Worm (Caenorhabditis elegans) whole organism, L3 larva: Measurements from ENCODE around the gene zmp-1.

Experiments used
- R02D3.7 ChIP-seq: fragments of 150-350 bp; optimal IDR thresholded peaks from 2 replicates; lab custom pipeline; 2014; ENCODE audit warnings: missing biosample characterization, missing genetic modification characterization
- ZK546.5 ChIP-seq: sonication (generic microtip); optimal IDR thresholded peaks from 2 replicates; lab custom pipeline; 2017; ENCODE audit warnings: missing biosample characterization, missing genetic modification characterization
- aly-2 ChIP-seq: fragments of 150-350 bp; optimal IDR thresholded peaks from 2 replicates; lab custom pipeline; 2014; ENCODE audit warnings: missing biosample characterization, missing genetic modification characterization
- ama-1 ChIP-seq: fragments of 150-350 bp; optimal IDR thresholded peaks from 2 replicates; lab custom pipeline; 2018
- ceh-16 ChIP-seq: sonication (generic microtip); optimal IDR thresholded peaks from 2 replicates; lab custom pipeline; 2017; ENCODE audit warnings: missing biosample characterization, missing genetic modification characterization
- ceh-28 ChIP-seq: fragments of 150-350 bp; optimal IDR thresholded peaks from 2 replicates; lab custom pipeline; 2014; ENCODE audit warnings: missing biosample characterization, missing genetic modification reagents, missing genetic modification characterization
- ceh-82 ChIP-seq: fragments of 150-350 bp; optimal IDR thresholded peaks from 2 replicates; lab custom pipeline; 2014; ENCODE audit warnings: missing biosample characterization, missing genetic modification characterization
- ceh-9 ChIP-seq: sonication (generic microtip); optimal IDR thresholded peaks from 2 replicates; lab custom pipeline; 2018; ENCODE audit warnings: missing biosample characterization, missing genetic modification characterization
- daf-12 ChIP-seq: fragments of 150-350 bp; optimal IDR thresholded peaks from 2 replicates; lab custom pipeline; 2014; ENCODE audit warnings: missing biosample characterization, missing genetic modification reagents, missing genetic modification characterization
- egl-27 ChIP-seq: sonication (generic microtip); optimal IDR thresholded peaks from 4 replicates; lab custom pipeline; 2017; ENCODE audit warnings: missing biosample characterization, missing genetic modification reagents, missing genetic modification characterization
- egl-5 ChIP-seq: fragments of 150-350 bp; optimal IDR thresholded peaks from 2 replicates; lab custom pipeline; 2017; ENCODE audit warnings: missing biosample characterization, missing genetic modification reagents, missing genetic modification characterization, inconsistent platforms
- elt-1 ChIP-seq: fragments of 150-350 bp; optimal IDR thresholded peaks from 2 replicates; lab custom pipeline; 2014; ENCODE audit warnings: missing biosample characterization, missing genetic modification characterization
- elt-2 ChIP-seq: sonication (generic microtip); optimal IDR thresholded peaks from 2 replicates; lab custom pipeline; 2016; ENCODE audit warnings: missing genetic modification reagents, mild to moderate bottlenecking, missing genetic modification characterization, missing compliant biosample characterization
- elt-3 ChIP-seq, 3 experiments: fragments of 150-350 bp in 1 of 3; sonication (generic microtip) in 2 of 3; optimal IDR thresholded peaks; 2 replicates in 2 of 3; 4 replicates in 1 of 3; lab custom pipeline; 2014 to 2017; ENCODE audit warnings: missing biosample characterization in 3 of 3, missing genetic modification characterization in 3 of 3
- eor-1 ChIP-seq, 2 experiments: fragments of 150-350 bp; optimal IDR thresholded peaks; 2 replicates each; lab custom pipeline; 2014 to 2018; ENCODE audit warnings: missing biosample characterization in 2 of 2, missing genetic modification characterization in 2 of 2
- fkh-10 ChIP-seq: sonication (generic microtip); optimal IDR thresholded peaks from 2 replicates; lab custom pipeline; 2017; ENCODE audit warnings: missing biosample characterization, missing genetic modification reagents, missing genetic modification characterization
- fkh-2 ChIP-seq: fragments of 150-350 bp; optimal IDR thresholded peaks from 2 replicates; lab custom pipeline; 2014; ENCODE audit warnings: missing biosample characterization, missing genetic modification reagents, missing genetic modification characterization
- fos-1 ChIP-seq: fragments of 150-350 bp; optimal IDR thresholded peaks from 2 replicates; lab custom pipeline; 2014; ENCODE audit warnings: missing biosample characterization, missing genetic modification characterization
- hmg-11 ChIP-seq: sonication (generic microtip); optimal IDR thresholded peaks from 2 replicates; lab custom pipeline; 2016; ENCODE audit warnings: missing genetic modification characterization, missing compliant biosample characterization
- jun-1 ChIP-seq: fragments of 150-350 bp; optimal IDR thresholded peaks from 2 replicates; lab custom pipeline; 2014; ENCODE audit warnings: missing biosample characterization, missing genetic modification reagents, missing genetic modification characterization
- lin-15B ChIP-seq: fragments of 150-350 bp; optimal IDR thresholded peaks from 2 replicates; lab custom pipeline; 2014; ENCODE audit warnings: missing biosample characterization, missing genetic modification characterization
- lin-39 ChIP-seq: fragments of 150-350 bp; optimal IDR thresholded peaks from 2 replicates; lab custom pipeline; 2018; ENCODE audit warnings: missing biosample characterization, missing genetic modification reagents, missing genetic modification characterization
- lsy-12 ChIP-seq: sonication (generic microtip); optimal IDR thresholded peaks from 2 replicates; lab custom pipeline; 2016; ENCODE audit warnings: mild to moderate bottlenecking, missing genetic modification characterization, missing compliant biosample characterization
- mdl-1 ChIP-seq: fragments of 150-350 bp; optimal IDR thresholded peaks from 2 replicates; lab custom pipeline; 2014; ENCODE audit warnings: missing biosample characterization, missing genetic modification characterization
- mml-1 ChIP-seq: fragments of 150-350 bp; sonication (generic microtip); optimal IDR thresholded peaks from 3 replicates; lab custom pipeline; 2014; ENCODE audit warnings: missing biosample characterization, missing genetic modification characterization
- nfya-1 ChIP-seq: sonication (generic microtip); optimal IDR thresholded peaks from 2 replicates; lab custom pipeline; 2017; ENCODE audit warnings: missing genetic modification characterization, mild to moderate bottlenecking, missing compliant biosample characterization, antibody characterized with exemption, moderate library complexity; ENCODE audit not compliant: insufficient read depth
- nhr-23 ChIP-seq: fragments of 150-350 bp; optimal IDR thresholded peaks from 2 replicates; lab custom pipeline; 2014; ENCODE audit warnings: missing biosample characterization, missing genetic modification reagents, missing genetic modification characterization
- nhr-237 ChIP-seq: fragments of 150-350 bp; optimal IDR thresholded peaks from 2 replicates; lab custom pipeline; 2014; ENCODE audit warnings: missing biosample characterization, missing genetic modification characterization
- nhr-25 ChIP-seq: sonication (generic microtip); optimal IDR thresholded peaks from 2 replicates; lab custom pipeline; 2017; ENCODE audit warnings: missing biosample characterization, missing genetic modification characterization
- nhr-43 ChIP-seq: sonication (generic microtip); optimal IDR thresholded peaks from 2 replicates; lab custom pipeline; 2016; ENCODE audit warnings: mild to moderate bottlenecking, missing genetic modification characterization, missing compliant biosample characterization; ENCODE audit not compliant: poor library complexity, severe bottlenecking
- nhr-67 ChIP-seq: fragments of 150-350 bp; optimal IDR thresholded peaks from 2 replicates; lab custom pipeline; 2014; ENCODE audit warnings: missing biosample characterization, missing genetic modification characterization
- nhr-76 ChIP-seq: fragments of 150-350 bp; sonication (generic microtip); optimal IDR thresholded peaks from 5 replicates; lab custom pipeline; 2014; ENCODE audit warnings: missing biosample characterization, missing genetic modification characterization
- nhr-77 ChIP-seq: fragments of 150-350 bp; optimal IDR thresholded peaks from 2 replicates; lab custom pipeline; 2014; ENCODE audit warnings: missing biosample characterization, missing genetic modification characterization
- pha-4 ChIP-seq: fragments of 150-350 bp; optimal IDR thresholded peaks from 2 replicates; lab custom pipeline; 2014; ENCODE audit warnings: missing biosample characterization, missing genetic modification reagents, missing genetic modification characterization
- pqm-1 ChIP-seq: fragments of 150-350 bp; optimal IDR thresholded peaks from 2 replicates; lab custom pipeline; 2017; ENCODE audit warnings: missing biosample characterization, missing genetic modification characterization, inconsistent platforms
- sea-2 ChIP-seq: fragments of 150-350 bp; sonication (generic microtip); optimal IDR thresholded peaks from 4 replicates; lab custom pipeline; 2014; ENCODE audit warnings: missing biosample characterization, missing genetic modification reagents, missing genetic modification characterization
- tbx-2 ChIP-seq: sonication (generic microtip); optimal IDR thresholded peaks from 2 replicates; lab custom pipeline; 2016; ENCODE audit warnings: mild to moderate bottlenecking, missing genetic modification characterization, missing compliant biosample characterization
- unc-39 ChIP-seq: sonication (generic microtip); optimal IDR thresholded peaks from 4 replicates; lab custom pipeline; 2017; ENCODE audit warnings: missing biosample characterization, missing genetic modification characterization
- unc-62 ChIP-seq: fragments of 150-350 bp; sonication (generic microtip); optimal IDR thresholded peaks from 4 replicates; lab custom pipeline; 2014; ENCODE audit warnings: missing biosample characterization, missing genetic modification reagents, missing genetic modification characterization
- zag-1 ChIP-seq: fragments of 150-350 bp; optimal IDR thresholded peaks from 2 replicates; lab custom pipeline; 2014; ENCODE audit warnings: missing biosample characterization, missing genetic modification characterization
- ztf-11 ChIP-seq: fragments of 150-350 bp; optimal IDR thresholded peaks from 2 replicates; lab custom pipeline; 2014; ENCODE audit warnings: missing biosample characterization, missing genetic modification characterization
- ztf-4 ChIP-seq: fragments of 150-350 bp; optimal IDR thresholded peaks from 2 replicates; lab custom pipeline; 2014; ENCODE audit warnings: missing biosample characterization, missing genetic modification characterization

Gene zmp-1

DNA sequence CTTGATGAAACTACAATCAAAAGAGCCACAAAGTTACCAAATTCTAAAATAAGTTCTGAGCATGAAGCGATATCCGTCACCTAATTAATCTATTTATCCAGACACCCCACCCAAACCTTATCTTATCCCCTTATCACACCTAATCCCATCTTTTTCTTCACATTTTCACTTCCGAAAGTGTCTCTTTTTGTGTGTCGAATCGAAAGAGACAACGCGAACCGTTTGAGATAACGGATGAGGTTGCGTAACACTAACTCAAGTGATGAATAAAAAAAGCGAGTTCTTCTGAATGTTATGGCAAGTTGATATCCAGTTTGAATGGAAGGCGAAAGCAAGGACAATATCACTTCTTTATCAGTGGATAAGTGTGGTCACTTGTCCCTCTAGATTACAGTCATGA, 49.2 kb downstream of the zmp-1 start:
- TF ChIP-seq nhr-43 (peak; percentile 10), elt-3 (tag; optimal IDR thresholded peaks at IDR 0.05; lab: Kevin White, UChicago) (peak in 1 of 3 experiments; percentile 82), ztf-11 (tag; lab: Kevin White, UChicago) (no peak)

DNA sequence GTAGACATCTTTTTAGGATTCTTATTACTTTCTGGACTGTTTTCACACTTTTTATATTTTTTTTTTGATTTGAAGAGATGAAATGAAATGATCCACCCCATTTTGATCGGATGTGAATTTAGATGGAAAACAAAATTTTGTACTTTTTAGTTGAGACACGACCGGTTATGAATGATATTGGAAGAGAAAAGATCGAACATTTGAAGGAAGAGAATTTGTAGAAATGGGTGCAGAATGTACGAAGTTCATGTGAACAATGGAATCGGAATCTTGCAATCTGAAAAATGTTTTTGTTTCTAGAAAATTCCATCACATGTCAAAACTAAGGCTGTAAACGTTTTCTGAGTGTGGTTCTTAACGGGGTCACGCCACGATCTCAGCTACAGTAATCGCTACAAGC, 49.9 kb downstream of the zmp-1 start, which contains the start of gene F01F1.14:
TSS of gene F01F1.14 (minus strand) at position 101 of the 400 bp plus-strand sequence.
- TF ChIP-seq nhr-25 (tag; lab: Kevin White, UChicago) (no peak), nhr-76 (tag; lab: Kevin White, UChicago) (no peak), fos-1 (tag; lab: Kevin White, UChicago) (no peak), unc-39 (tag; lab: Kevin White, UChicago) (no peak), jun-1 (tag; lab: Kevin White, UChicago) (no peak), tbx-2 (tag; lab: Kevin White, UChicago) (no peak), mml-1 (tag; lab: Kevin White, UChicago) (no peak), fkh-10 (no peak), lin-39 (tag; lab: Kevin White, UChicago) (no peak), ceh-82 (tag; lab: Kevin White, UChicago) (no peak), eor-1 (tag; optimal IDR thresholded peaks at IDR 0.05; lab: Kevin White, UChicago) (no peak), pqm-1 (no peak), mdl-1 (tag; lab: Kevin White, UChicago) (no peak), nhr-77 (tag; lab: Kevin White, UChicago) (no peak), ztf-11 (tag; lab: Kevin White, UChicago) (no peak), nhr-67 (tag; lab: Kevin White, UChicago) (no peak), R02D3.7 (no peak), nfya-1 (tag; lab: Kevin White, UChicago) (no peak), egl-5 (tag; lab: Kevin White, UChicago) (no peak), hmg-11 (tag; lab: Kevin White, UChicago) (no peak)

DNA sequence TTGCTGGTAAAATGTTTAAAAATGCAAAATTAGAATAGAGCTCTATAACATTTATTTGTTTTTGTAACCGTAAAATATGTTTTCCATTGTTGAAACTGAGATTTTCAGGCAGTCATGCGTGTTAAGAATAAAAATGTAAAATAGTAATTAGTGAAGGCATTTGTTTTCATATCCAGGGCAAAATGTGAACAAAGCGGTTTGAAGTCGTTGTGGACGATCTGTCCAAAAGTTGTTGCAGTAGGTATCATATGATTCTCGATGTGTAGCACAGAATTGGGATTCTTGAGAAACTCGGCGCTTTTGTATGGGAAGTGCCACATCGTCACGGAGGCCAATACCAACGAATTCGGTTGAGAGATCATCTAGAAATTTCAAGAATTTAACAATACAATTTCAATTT, 50.5 kb downstream of the zmp-1 start:
- no peak for TF ChIP-seq nhr-76 (tag; lab: Kevin White, UChicago)
- TF ChIP-seq ama-1, result peak; percentile 17
- no peak for TF ChIP-seq fkh-2 (tag; lab: Kevin White, UChicago)
- no peak for TF ChIP-seq nhr-43
- TF ChIP-seq mml-1 (tag; lab: Kevin White, UChicago), result no peak
- no peak for TF ChIP-seq ZK546.5 (tag; lab: Kevin White, UChicago)
- TF ChIP-seq ceh-28, result no peak
- TF ChIP-seq lsy-12 (tag; lab: Kevin White, UChicago), result no peak

DNA sequence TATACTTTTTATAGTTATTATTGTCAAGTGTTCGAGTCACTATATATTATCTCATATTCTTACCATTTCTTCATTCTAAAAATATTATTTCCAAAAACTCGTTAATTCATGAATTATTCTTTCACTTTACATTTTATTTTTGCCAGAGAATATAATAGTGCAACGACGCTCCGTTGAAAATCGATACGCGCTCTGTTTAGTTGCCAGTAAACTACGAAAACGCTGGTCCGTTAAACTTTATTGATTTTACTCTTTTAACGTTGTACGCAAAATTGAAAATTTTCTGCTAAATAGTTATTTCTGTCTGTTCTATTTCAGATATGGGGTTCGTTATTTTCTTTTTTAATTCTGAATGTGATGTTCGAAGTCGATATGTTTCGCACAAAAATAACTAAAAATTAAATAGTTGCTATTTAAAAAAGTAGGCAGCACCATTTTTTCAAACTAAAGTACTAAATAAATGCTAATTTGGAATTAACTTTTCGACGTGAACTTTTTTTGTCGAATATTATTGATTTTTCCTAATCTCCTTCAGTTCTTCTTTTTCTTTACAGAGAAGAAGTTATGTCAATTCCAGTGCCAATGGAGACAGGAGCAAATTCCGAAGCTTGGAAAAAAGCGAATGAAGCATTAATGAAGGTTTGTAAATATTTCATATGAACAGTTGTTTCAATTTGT, 53.3 kb downstream of the zmp-1 start, which contains the start of gene hpo-10:
TSS of gene hpo-10 (plus strand) at position 199 of the 678 bp plus-strand sequence.
- no peak for TF ChIP-seq jun-1 (tag; lab: Kevin White, UChicago)
- no peak for TF ChIP-seq nhr-67 (tag; lab: Kevin White, UChicago)
- no peak for TF ChIP-seq zag-1 (tag; lab: Kevin White, UChicago)
- TF ChIP-seq lsy-12 (tag; lab: Kevin White, UChicago), result no peak
- TF ChIP-seq nhr-25 (tag; lab: Kevin White, UChicago), result no peak
- TF ChIP-seq fkh-10, result no peak
- TF ChIP-seq nhr-23 (tag; lab: Kevin White, UChicago), result peak; percentile 24
- TF ChIP-seq fkh-2 (tag; lab: Kevin White, UChicago), result no peak
- TF ChIP-seq tbx-2 (tag; lab: Kevin White, UChicago), result no peak
- TF ChIP-seq ceh-9, result no peak
- TF ChIP-seq mml-1 (tag; lab: Kevin White, UChicago), result no peak
- no peak for TF ChIP-seq nhr-237 (tag; lab: Kevin White, UChicago)
- no peak for TF ChIP-seq egl-5 (tag; lab: Kevin White, UChicago)
- peak; percentile 20 for TF ChIP-seq elt-2 (tag; lab: Kevin White, UChicago)
- no peak for TF ChIP-seq ceh-16
- no peak for TF ChIP-seq unc-62 (GFP tag; lab: Kevin White, UChicago)
- no peak for TF ChIP-seq pqm-1
- TF ChIP-seq sea-2 (GFP tag; lab: Kevin White, UChicago), result no peak
- TF ChIP-seq aly-2, result no peak
- TF ChIP-seq egl-27, result no peak
- TF ChIP-seq nhr-77 (tag; lab: Kevin White, UChicago), result no peak
- peak; percentile 52 for TF ChIP-seq ceh-28
- no peak for TF ChIP-seq elt-3 (tag; optimal IDR thresholded peaks at IDR 0.05; lab: Kevin White, UChicago)
- TF ChIP-seq ztf-4 (tag; lab: Kevin White, UChicago), result no peak
- no peak for TF ChIP-seq ZK546.5 (tag; lab: Kevin White, UChicago)
- no peak for TF ChIP-seq nhr-76 (tag; lab: Kevin White, UChicago)
- TF ChIP-seq ceh-82 (tag; lab: Kevin White, UChicago), result no peak
- TF ChIP-seq fos-1 (tag; lab: Kevin White, UChicago), result no peak
- no peak for TF ChIP-seq eor-1 (tag; optimal IDR thresholded peaks at IDR 0.05; lab: Kevin White, UChicago)
- TF ChIP-seq nhr-43, result no peak
- TF ChIP-seq ztf-11 (tag; lab: Kevin White, UChicago), result no peak
- TF ChIP-seq pha-4 (tag; lab: Kevin White, UChicago), result no peak
- no peak for TF ChIP-seq daf-12 (tag; lab: Kevin White, UChicago)
- TF ChIP-seq lin-39 (tag; lab: Kevin White, UChicago), result no peak
- TF ChIP-seq R02D3.7, result no peak
- TF ChIP-seq elt-1 (tag; lab: Kevin White, UChicago), result no peak
- TF ChIP-seq unc-39 (tag; lab: Kevin White, UChicago), result no peak
- no peak for TF ChIP-seq hmg-11 (tag; lab: Kevin White, UChicago)
- peak; percentile 23 for TF ChIP-seq lin-15B (tag; lab: Kevin White, UChicago)
- peak; percentile 63 for TF ChIP-seq ama-1
